Worm (Caenorhabditis elegans) whole organism, young adult: ENCODE results near the gene plc-2.

Experiments
- bed-1 ChIP-seq: fragments of 200-800 bp; sonication (Bioruptor generic); IDR thresholded peaks from 2 replicates; pipeline ENCODE4 v1.3.6; 2022; ENCODE audit warnings: missing genetic modification reagents, missing genetic modification characterization, missing compliant biosample characterization
- ceh-27 ChIP-seq: fragments of 200-800 bp; sonication (Bioruptor generic); optimal IDR thresholded peaks from 2 replicates; lab custom pipeline; 2018; ENCODE audit warnings: mild to moderate bottlenecking, missing genetic modification characterization, moderate library complexity, missing compliant biosample characterization

DNA sequence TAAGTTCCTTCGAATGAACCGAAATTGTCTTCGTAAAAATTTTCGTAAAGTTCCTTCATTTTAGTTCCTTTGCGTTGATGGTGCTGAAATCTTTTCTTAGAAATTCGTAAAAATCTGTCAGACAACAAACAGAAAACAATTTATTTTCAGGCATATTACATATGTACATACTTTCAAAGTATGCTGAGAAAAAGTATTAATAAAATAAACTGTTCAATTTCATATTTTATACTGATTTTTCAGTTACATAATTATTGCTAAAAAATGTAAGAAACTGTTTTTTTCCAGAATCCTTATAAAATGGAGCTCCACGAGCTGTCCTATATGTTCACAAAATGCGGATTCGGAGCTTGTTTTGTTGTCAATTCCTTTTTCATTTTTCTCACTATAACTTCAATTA is 33.7 kb upstream of the plc-2 start, which contains the start of gene str-45:
- no peak for TF ChIP-seq ceh-27 (GFP tag; lab: Kevin White, UChicago)
- TF ChIP-seq bed-1 (GFP tag; lab: Robert Waterston, UW) = no peak
